Worm (Caenorhabditis elegans) whole organism, L2 larva: Measurements from ENCODE around the gene T01H3.3.
A peak's percentile ranks its signal among the peaks of the same experiment; 100 is the strongest.

ENCODE experiments used
- C34F6.9 ChIP-seq: fragments of 150-350 bp; optimal IDR thresholded peaks from 2 replicates; lab custom pipeline; 2014; ENCODE audit warnings: missing biosample characterization, missing genetic modification characterization
- F13H6.1 ChIP-seq: sonication (generic microtip); optimal IDR thresholded peaks from 2 replicates; lab custom pipeline; 2016; ENCODE audit warnings: missing genetic modification characterization, missing compliant biosample characterization
- R02D3.7 ChIP-seq: fragments of 150-350 bp; optimal IDR thresholded peaks from 2 replicates; lab custom pipeline; 2014; ENCODE audit warnings: missing biosample characterization, missing genetic modification characterization
- ZK546.5 ChIP-seq: sonication (generic microtip); optimal IDR thresholded peaks from 2 replicates; lab custom pipeline; 2017; ENCODE audit warnings: missing biosample characterization, missing genetic modification characterization
- ceh-16 ChIP-seq: fragments of 150-350 bp; optimal IDR thresholded peaks from 2 replicates; lab custom pipeline; 2014; ENCODE audit warnings: missing biosample characterization, missing genetic modification characterization
- crh-2 ChIP-seq: sonication (generic microtip); optimal IDR thresholded peaks from 2 replicates; lab custom pipeline; 2017; ENCODE audit warnings: missing biosample characterization, missing genetic modification characterization
- dmd-4 ChIP-seq: sonication (generic microtip); optimal IDR thresholded peaks from 2 replicates; lab custom pipeline; 2017; ENCODE audit warnings: missing biosample characterization, missing genetic modification characterization
- egl-27 ChIP-seq: sonication (generic microtip); optimal IDR thresholded peaks from 3 replicates; lab custom pipeline; 2017; ENCODE audit warnings: missing biosample characterization, missing genetic modification reagents, missing genetic modification characterization
- elt-3 ChIP-seq: sonication (generic microtip); optimal IDR thresholded peaks from 2 replicates; lab custom pipeline; 2017; ENCODE audit warnings: missing biosample characterization, missing genetic modification characterization
- fos-1 ChIP-seq: fragments of 150-350 bp; optimal IDR thresholded peaks from 2 replicates; lab custom pipeline; 2014; ENCODE audit warnings: missing biosample characterization, missing genetic modification characterization
- lin-11 ChIP-seq: fragments of 150-350 bp; sonication (generic microtip); optimal IDR thresholded peaks from 2 replicates; lab custom pipeline; 2014; ENCODE audit warnings: missing biosample characterization, missing genetic modification characterization, inconsistent platforms, mixed read lengths
- lin-13 ChIP-seq: fragments of 150-350 bp; optimal IDR thresholded peaks from 2 replicates; lab custom pipeline; 2014; ENCODE audit warnings: missing biosample characterization, missing genetic modification reagents, missing genetic modification characterization
- lin-39 ChIP-seq: fragments of 150-350 bp; optimal IDR thresholded peaks from 2 replicates; lab custom pipeline; 2014; ENCODE audit warnings: missing biosample characterization, missing genetic modification reagents, missing genetic modification characterization
- lsy-2 ChIP-seq, 2 experiments: fragments of 150-350 bp in 1 of 2; sonication (generic microtip) in 1 of 2; optimal IDR thresholded peaks; 2 replicates each; lab custom pipeline; 2014 to 2017; ENCODE audit warnings: missing biosample characterization in 2 of 2, missing genetic modification characterization in 2 of 2
- mab-5 ChIP-seq: fragments of 150-350 bp; optimal IDR thresholded peaks from 2 replicates; lab custom pipeline; 2014; ENCODE audit warnings: missing biosample characterization, missing genetic modification characterization
- mbf-1 ChIP-seq: sonication (generic microtip); optimal IDR thresholded peaks from 2 replicates; lab custom pipeline; 2017; ENCODE audit warnings: missing biosample characterization, missing genetic modification characterization
- mdl-1 ChIP-seq, 2 experiments: fragments of 150-350 bp in 1 of 2; sonication (generic microtip) in 1 of 2; optimal IDR thresholded peaks; 2 replicates each; lab custom pipeline; 2017; ENCODE audit warnings: missing biosample characterization in 2 of 2, missing genetic modification characterization in 2 of 2
- nhr-10 ChIP-seq: sonication (generic microtip); optimal IDR thresholded peaks from 2 replicates; lab custom pipeline; 2017; ENCODE audit warnings: missing biosample characterization, missing genetic modification characterization
- nhr-11 ChIP-seq: fragments of 150-350 bp; optimal IDR thresholded peaks from 2 replicates; lab custom pipeline; 2014; ENCODE audit warnings: missing biosample characterization, missing genetic modification characterization
- nhr-129 ChIP-seq: fragments of 150-350 bp; optimal IDR thresholded peaks from 2 replicates; lab custom pipeline; 2014; ENCODE audit warnings: missing biosample characterization, missing genetic modification characterization
- nhr-21 ChIP-seq: fragments of 150-350 bp; optimal IDR thresholded peaks from 2 replicates; lab custom pipeline; 2014; ENCODE audit warnings: missing biosample characterization, missing genetic modification characterization
- nhr-23 ChIP-seq: fragments of 150-350 bp; optimal IDR thresholded peaks from 2 replicates; lab custom pipeline; 2014; ENCODE audit warnings: missing biosample characterization, missing genetic modification reagents, missing genetic modification characterization
- nhr-237 ChIP-seq: fragments of 150-350 bp; optimal IDR thresholded peaks from 2 replicates; lab custom pipeline; 2014; ENCODE audit warnings: missing biosample characterization, missing genetic modification characterization
- nhr-25 ChIP-seq: fragments of 150-350 bp; sonication (generic microtip); optimal IDR thresholded peaks from 3 replicates; lab custom pipeline; 2014; ENCODE audit warnings: missing biosample characterization, missing genetic modification characterization
- nhr-6 ChIP-seq: fragments of 150-350 bp; optimal IDR thresholded peaks from 2 replicates; lab custom pipeline; 2014; ENCODE audit warnings: missing biosample characterization, missing genetic modification characterization
- nhr-77 ChIP-seq: fragments of 150-350 bp; optimal IDR thresholded peaks from 2 replicates; lab custom pipeline; 2014; ENCODE audit warnings: missing biosample characterization, missing genetic modification characterization
- peb-1 ChIP-seq: fragments of 150-350 bp; optimal IDR thresholded peaks from 2 replicates; lab custom pipeline; 2014; ENCODE audit warnings: missing biosample characterization, missing genetic modification characterization
- skn-1 ChIP-seq: sonication (generic microtip); optimal IDR thresholded peaks from 2 replicates; lab custom pipeline; 2017; ENCODE audit warnings: missing biosample characterization, missing genetic modification characterization
- sma-3 ChIP-seq: sonication (generic microtip); optimal IDR thresholded peaks from 2 replicates; lab custom pipeline; 2016; ENCODE audit warnings: missing genetic modification reagents, missing genetic modification characterization, missing compliant biosample characterization
- sma-9 ChIP-seq, 2 experiments: fragments of 150-350 bp in 1 of 2; sonication (generic microtip) in 1 of 2; optimal IDR thresholded peaks; 2 replicates each; lab custom pipeline; 2014 to 2016; ENCODE audit warnings: missing genetic modification characterization in 2 of 2, mild to moderate bottlenecking in 1 of 2, missing biosample characterization in 1 of 2, missing compliant biosample characterization in 1 of 2, missing genetic modification reagents in 1 of 2, moderate library complexity in 1 of 2
- unc-55 ChIP-seq: fragments of 150-350 bp; sonication (generic microtip); optimal IDR thresholded peaks from 3 replicates; lab custom pipeline; 2014; ENCODE audit warnings: missing biosample characterization, missing genetic modification reagents, missing genetic modification characterization
- zag-1 ChIP-seq: fragments of 150-350 bp; optimal IDR thresholded peaks from 2 replicates; lab custom pipeline; 2014; ENCODE audit warnings: missing biosample characterization, missing genetic modification characterization
- ztf-1 ChIP-seq: fragments of 200-800 bp; sonication (Bioruptor generic); conservative IDR thresholded peaks from 2 replicates; pipeline ENCODE4 v1.3.6; 2022; ENCODE audit warnings: missing genetic modification characterization, missing compliant biosample characterization
- ztf-4 ChIP-seq: fragments of 150-350 bp; optimal IDR thresholded peaks from 2 replicates; lab custom pipeline; 2014; ENCODE audit warnings: missing biosample characterization, missing genetic modification characterization

The T01H3.3 gene

ce11 chrII:7858101-7858500, 15.6 kb downstream of the T01H3.3 start, which contains the start of gene sds-22:
sds-22 (plus strand) TSS chrII:7858401.
- no peak for TF ChIP-seq peb-1 (tag; lab: Kevin White, UChicago)
- no peak for TF ChIP-seq nhr-129 (tag; lab: Kevin White, UChicago)
- TF ChIP-seq nhr-11 (tag; lab: Kevin White, UChicago): no peak
- TF ChIP-seq nhr-6 (tag; lab: Kevin White, UChicago): no peak
- TF ChIP-seq egl-27 (tag; lab: Kevin White, UChicago): no peak
- TF ChIP-seq ztf-4 (tag; lab: Kevin White, UChicago): no peak
- TF ChIP-seq lin-13: no peak
- no peak for TF ChIP-seq nhr-21 (tag; lab: Kevin White, UChicago)
- no peak for TF ChIP-seq R02D3.7 (tag; lab: Kevin White, UChicago)
- TF ChIP-seq ztf-1: no peak
- no peak for TF ChIP-seq elt-3
- TF ChIP-seq mdl-1 (tag; optimal IDR thresholded peaks at IDR 0.05; lab: Kevin White, UChicago): no peak
- no peak for TF ChIP-seq ceh-16 (tag; lab: Kevin White, UChicago)
- TF ChIP-seq nhr-77: no peak
- TF ChIP-seq skn-1 (tag; lab: Kevin White, UChicago): no peak
- no peak for TF ChIP-seq crh-2 (tag; lab: Kevin White, UChicago)
- TF ChIP-seq nhr-25: no peak
- no peak for TF ChIP-seq fos-1
- no peak for TF ChIP-seq lin-39 (tag; lab: Kevin White, UChicago)

DNA sequence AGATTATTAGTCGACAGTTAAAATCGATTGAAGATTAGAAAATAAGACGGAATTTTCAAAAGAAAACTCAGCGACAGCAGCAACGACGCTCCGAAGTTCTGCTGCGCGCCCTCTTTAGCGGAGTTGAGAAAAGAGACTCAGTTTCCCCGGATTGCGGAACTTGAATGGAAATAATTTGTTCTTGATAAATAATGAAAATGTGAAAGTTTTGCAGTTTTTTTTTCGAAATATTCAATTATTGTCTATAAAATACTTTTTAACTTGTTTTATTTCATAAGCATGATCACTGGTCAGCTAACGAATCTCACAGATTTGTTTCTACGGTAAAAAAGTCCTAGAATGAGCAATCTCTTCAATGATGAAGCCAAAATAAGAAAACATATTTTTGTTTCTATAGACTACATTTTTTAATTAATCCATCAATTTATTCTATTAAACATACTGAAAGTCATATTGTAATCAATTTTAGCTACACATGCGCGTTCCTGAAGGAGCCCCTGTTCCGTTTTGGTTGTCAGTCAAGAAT, 16.1 kb downstream of the T01H3.3 start, which contains the start of the genes cec-3 and T09A5.15:
Gene cec-3, minus strand, starts transcription at position 116 of the 526 bp plus-strand sequence.
Gene T09A5.15, plus strand, starts transcription at position 476 of the 526 bp plus-strand sequence.
- peak in 1 of 2 experiments; percentile 69 for TF ChIP-seq lsy-2 (tag; optimal IDR thresholded peaks at IDR 0.05; lab: Kevin White, UChicago)
- peak; percentile 39 for TF ChIP-seq sma-3
- peak; percentile 44 for TF ChIP-seq crh-2 (tag; lab: Kevin White, UChicago)
- no peak for TF ChIP-seq peb-1 (tag; lab: Kevin White, UChicago)
- no peak for TF ChIP-seq zag-1
- peak; percentile 73 for TF ChIP-seq unc-55 (GFP tag; lab: Kevin White, UChicago)
- TF ChIP-seq ztf-4 (tag; lab: Kevin White, UChicago): no peak
- no peak for TF ChIP-seq lin-11 (tag; lab: Kevin White, UChicago)
- peak; percentile 4 for TF ChIP-seq F13H6.1
- TF ChIP-seq fos-1: peak; percentile 2
- no peak for TF ChIP-seq skn-1 (tag; lab: Kevin White, UChicago)
- TF ChIP-seq nhr-25: peak; percentile 2
- TF ChIP-seq sma-9 (GFP tag; optimal IDR thresholded peaks at IDR 0.05; lab: Kevin White, UChicago): peak; percentile 21
- TF ChIP-seq sma-9 (tag; optimal IDR thresholded peaks at IDR 0.05; lab: Kevin White, UChicago): no peak
- TF ChIP-seq nhr-129 (tag; lab: Kevin White, UChicago): peak; percentile 47
- TF ChIP-seq nhr-23 (tag; lab: Kevin White, UChicago): no peak
- TF ChIP-seq C34F6.9 (tag; lab: Kevin White, UChicago): peak; percentile 63

DNA sequence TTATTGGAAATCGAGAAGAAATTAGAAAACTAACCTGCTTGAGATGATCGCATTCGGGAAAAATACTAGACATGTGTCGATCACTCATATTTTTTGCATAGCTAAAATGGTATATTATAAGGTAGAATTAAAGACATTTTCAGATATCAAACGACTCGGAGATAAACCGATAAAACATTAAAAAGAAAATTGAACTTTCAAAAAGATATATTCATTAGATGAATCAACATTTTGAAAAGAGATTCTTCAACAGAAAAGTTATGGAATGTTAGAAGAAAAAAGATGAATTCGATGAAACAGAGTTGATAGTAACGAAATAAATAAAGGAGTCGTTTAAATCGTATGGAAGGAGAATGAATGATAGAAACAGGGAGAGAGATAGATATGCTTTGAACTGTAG, 18.1 kb downstream of the T01H3.3 start, which contains the start of gene mdmh-35:
Gene mdmh-35, minus strand, starts transcription at position 101 of the 400 bp plus-strand sequence.
- TF ChIP-seq nhr-6 (tag; lab: Kevin White, UChicago) (no peak), sma-3 (no peak), dmd-4 (tag; lab: Kevin White, UChicago) (no peak), lin-13 (no peak), ztf-1 (no peak), mdl-1 (tag; optimal IDR thresholded peaks at IDR 0.05; lab: Kevin White, UChicago) (no peak), nhr-77 (no peak), nhr-10 (no peak), mab-5 (no peak)

ce11 chrII:7854942-7855341, 18.8 kb downstream of the T01H3.3 start, which contains the start of gene mdt-10:
mdt-10 (minus strand) TSS chrII:7855042.
- no peak for TF ChIP-seq ZK546.5 (tag; lab: Kevin White, UChicago)
- TF ChIP-seq mbf-1: no peak
- TF ChIP-seq nhr-11 (tag; lab: Kevin White, UChicago): no peak
- no peak for TF ChIP-seq lsy-2 (tag; optimal IDR thresholded peaks at IDR 0.05; lab: Kevin White, UChicago)
- TF ChIP-seq unc-55 (GFP tag; lab: Kevin White, UChicago): no peak
- no peak for TF ChIP-seq F13H6.1
- no peak for TF ChIP-seq nhr-237 (tag; lab: Kevin White, UChicago)
- TF ChIP-seq skn-1 (tag; lab: Kevin White, UChicago): no peak
- no peak for TF ChIP-seq elt-3
